Worm (Caenorhabditis elegans): ENCODE results near the gene fic-1.
"Not testable (repeated sequence)": the region's sequence is repeated elsewhere in the genome, so short reads cannot be mapped to it uniquely, and the experiment has no call there.

- not testable (repeated sequence) for TF ChIP-seq nhr-76 (tag; optimal IDR thresholded peaks at IDR 0.05); snpc-4 (tag; optimal IDR thresholded peaks at IDR 0.05); elt-1 (tag; optimal IDR thresholded peaks at IDR 0.05; ENCODE audit: borderline replicate concordance, insufficient read depth); unc-62 (GFP tag; optimal IDR thresholded peaks at IDR 0.05); cnd-1 (tag; optimal IDR thresholded peaks at IDR 0.05); elt-3 (tag; optimal IDR thresholded peaks at IDR 0.05); ces-1 (GFP tag; optimal IDR thresholded peaks at IDR 0.05); unc-39 (tag; optimal IDR thresholded peaks at IDR 0.05); mab-5 (tag; optimal IDR thresholded peaks at IDR 0.05); ztf-11 (tag; optimal IDR thresholded peaks at IDR 0.05); mep-1 (tag; optimal IDR thresholded peaks at IDR 0.05); nhr-237 (tag; optimal IDR thresholded peaks at IDR 0.05); ceh-83 (GFP tag; optimal IDR thresholded peaks at IDR 0.05); drap-1 (GFP tag; optimal IDR thresholded peaks at IDR 0.05)
Observed at ce11 chrIV:10954955-10955354, 17.7 kb downstream of the fic-1 start, which contains the start of gene Y69E1A.4.
